Fruit fly (Drosophila melanogaster) whole organism, embryonic: ENCODE data around the gene CG11997.

Source experiments
- B-H1 ChIP-seq: fragments of 200-800 bp; sonication (Bioruptor generic); IDR thresholded peaks from 3 replicates; pipeline ENCODE4 v1.3.6; 2022; ENCODE audit warnings: missing biosample characterization, missing genetic modification characterization
- Blimp-1 ChIP-seq: fragments of 200-800 bp; sonication (Bioruptor generic); optimal IDR thresholded peaks from 3 replicates; lab custom pipeline; 2018; ENCODE audit warnings: missing biosample characterization, missing genetic modification characterization, mild to moderate bottlenecking, moderate library complexity, missing genetic modification reagents
- CG10543 ChIP-seq: fragments of 200-800 bp; sonication (Bioruptor generic); optimal IDR thresholded peaks from 3 replicates; lab custom pipeline; 2017; ENCODE audit warnings: missing biosample characterization, mild to moderate bottlenecking, missing genetic modification characterization, moderate library complexity
- CG12071 ChIP-seq: fragments of 200-800 bp; sonication (Bioruptor generic); optimal IDR thresholded peaks from 3 replicates; lab custom pipeline; 2018; ENCODE audit warnings: missing biosample characterization, mild to moderate bottlenecking, missing genetic modification characterization
- CG12219 ChIP-seq: fragments of 200-800 bp; sonication (Bioruptor generic); optimal IDR thresholded peaks from 3 replicates; lab custom pipeline; 2018; ENCODE audit warnings: missing biosample characterization, mild to moderate bottlenecking, missing genetic modification characterization
- CG12659 ChIP-seq: fragments of 200-800 bp; sonication (Bioruptor generic); optimal IDR thresholded peaks from 3 replicates; lab custom pipeline; 2017; ENCODE audit warnings: mild to moderate bottlenecking, missing biosample characterization, missing genetic modification reagents, missing genetic modification characterization
- CG15514 ChIP-seq: fragments of 200-800 bp; sonication (Bioruptor generic); optimal IDR thresholded peaks from 3 replicates; lab custom pipeline; 2017; ENCODE audit warnings: missing biosample characterization, missing genetic modification characterization, mild to moderate bottlenecking, moderate library complexity, missing genetic modification reagents
- CG17612 ChIP-seq: fragments of 200-800 bp; sonication (Bioruptor generic); IDR thresholded peaks from 2 replicates; pipeline ENCODE4 v1.3.6; 2022; ENCODE audit warnings: missing biosample characterization, missing genetic modification characterization
- CG2202 ChIP-seq: fragments of 200-800 bp; sonication (Bioruptor generic); optimal IDR thresholded peaks from 2 replicates; lab custom pipeline; 2018; ENCODE audit warnings: missing biosample characterization, mild to moderate bottlenecking, missing genetic modification characterization
- CG2889 ChIP-seq: fragments of 200-800 bp; sonication (Bioruptor generic); IDR thresholded peaks from 3 replicates; pipeline ENCODE4 v1.3.6; 2022; ENCODE audit warnings: missing biosample characterization, missing genetic modification characterization
- CG30431 ChIP-seq: fragments of 200-800 bp; sonication (Bioruptor generic); optimal IDR thresholded peaks from 2 replicates; lab custom pipeline; 2017; ENCODE audit warnings: missing biosample characterization, missing genetic modification characterization
- CG31441 ChIP-seq: fragments of 200-800 bp; sonication (Bioruptor generic); IDR thresholded peaks from 2 replicates; pipeline ENCODE4 v1.3.6; 2022; ENCODE audit warnings: missing biosample characterization, missing genetic modification characterization
- CG33213 ChIP-seq: fragments of 200-800 bp; sonication (Bioruptor generic); optimal IDR thresholded peaks from 3 replicates; lab custom pipeline; 2016; ENCODE audit warnings: missing biosample characterization, missing genetic modification characterization
- CG34422 ChIP-seq: fragments of 200-800 bp; sonication (Bioruptor generic); IDR thresholded peaks from 3 replicates; pipeline ENCODE4 v1.3.6; 2022; ENCODE audit warnings: missing biosample characterization, missing genetic modification characterization
- CG3726 ChIP-seq: fragments of 200-800 bp; sonication (Bioruptor generic); IDR thresholded peaks from 3 replicates; pipeline ENCODE4, ENCODE4 v1.3.6; 2022; ENCODE audit warnings: missing biosample characterization, missing genetic modification characterization
- CG4424 ChIP-seq: fragments of 200-800 bp; sonication (Bioruptor generic); optimal IDR thresholded peaks from 3 replicates; lab custom pipeline; 2016; ENCODE audit warnings: missing biosample characterization, missing genetic modification characterization
- CG6175 ChIP-seq: fragments of 200-800 bp; sonication (Bioruptor generic); IDR thresholded peaks from 3 replicates; pipeline ENCODE4 v1.3.6; 2022; ENCODE audit warnings: missing biosample characterization, missing genetic modification characterization
- CG6254 ChIP-seq: fragments of 200-800 bp; sonication (Bioruptor generic); optimal IDR thresholded peaks from 3 replicates; lab custom pipeline; 2017; ENCODE audit warnings: mild to moderate bottlenecking, missing biosample characterization, missing genetic modification reagents, missing genetic modification characterization
- CG6654 ChIP-seq: fragments of 200-800 bp; sonication (Bioruptor generic); optimal IDR thresholded peaks from 2 replicates; lab custom pipeline; 2017; ENCODE audit warnings: missing biosample characterization, mild to moderate bottlenecking, missing genetic modification characterization
- CG6683 ChIP-seq: fragments of 200-800 bp; sonication (Bioruptor generic); optimal IDR thresholded peaks from 2 replicates; lab custom pipeline; 2017; ENCODE audit warnings: missing biosample characterization, mild to moderate bottlenecking, missing genetic modification characterization, missing genetic modification reagents
- CG6813 ChIP-seq: fragments of 200-800 bp; sonication (Bioruptor generic); optimal IDR thresholded peaks from 2 replicates; lab custom pipeline; 2017; ENCODE audit warnings: missing biosample characterization, missing genetic modification characterization, mild to moderate bottlenecking, moderate library complexity, missing genetic modification reagents
- CG9609 ChIP-seq: fragments of 200-800 bp; sonication (Bioruptor generic); optimal IDR thresholded peaks from 3 replicates; lab custom pipeline; 2016; ENCODE audit warnings: missing biosample characterization, missing genetic modification characterization
- CTCF ChIP-seq: fragments of 200-800 bp; sonication (Bioruptor generic); optimal IDR thresholded peaks from 2 replicates; lab custom pipeline; 2017; ENCODE audit warnings: missing biosample characterization, mild to moderate bottlenecking, missing genetic modification characterization, moderate library complexity
- Dad ChIP-seq: fragments of 200-800 bp; sonication (Bioruptor generic); optimal IDR thresholded peaks from 3 replicates; lab custom pipeline; 2016; ENCODE audit warnings: missing biosample characterization, missing genetic modification characterization
- Drgx ChIP-seq: fragments of 200-800 bp; sonication (Bioruptor generic); IDR thresholded peaks from 2 replicates; pipeline ENCODE4 v1.3.6; 2022; ENCODE audit warnings: missing biosample characterization, missing genetic modification characterization
- Hr78 ChIP-seq, 2 experiments: fragments of 200-800 bp in 1 of 2; fragments of >200 bp in 1 of 2; sonication (Bioruptor generic) in 1 of 2; optimal IDR thresholded peaks; 2 replicates each; lab custom pipeline; 2017 to 2019; ENCODE audit warnings: missing biosample characterization in 2 of 2, missing genetic modification characterization in 2 of 2, mild to moderate bottlenecking in 1 of 2, moderate library complexity in 1 of 2
- Mes4 ChIP-seq: fragments of 200-800 bp; sonication (Bioruptor generic); optimal IDR thresholded peaks from 2 replicates; lab custom pipeline; 2016; ENCODE audit warnings: missing biosample characterization, missing genetic modification characterization
- NFAT ChIP-seq: fragments of 200-800 bp; sonication (Bioruptor generic); IDR thresholded peaks from 2 replicates; pipeline ENCODE4 v1.3.6; 2022; ENCODE audit warnings: missing biosample characterization, missing genetic modification characterization
- Nf-YB ChIP-seq: fragments of 200-800 bp; sonication (Bioruptor generic); optimal IDR thresholded peaks from 3 replicates; lab custom pipeline; 2019; ENCODE audit warnings: missing biosample characterization, mild to moderate bottlenecking, missing genetic modification characterization, moderate library complexity
- Scr ChIP-seq: fragments of 200-800 bp; sonication (Bioruptor generic); IDR thresholded peaks from 2 replicates; pipeline ENCODE4 v1.3.6; 2022; ENCODE audit warnings: missing biosample characterization, missing genetic modification characterization; ENCODE audit not compliant: partially characterized antibody
- YL-1 ChIP-seq: fragments of 200-800 bp; sonication (Bioruptor generic); optimal IDR thresholded peaks from 3 replicates; lab custom pipeline; 2017; ENCODE audit warnings: missing biosample characterization, mild to moderate bottlenecking, missing genetic modification characterization
- ato ChIP-seq: fragments of 200-800 bp; sonication (Bioruptor generic); IDR thresholded peaks from 2 replicates; pipeline ENCODE4 v1.3.6; 2022; ENCODE audit warnings: missing biosample characterization, missing genetic modification characterization; ENCODE audit not compliant: partially characterized antibody
- bowl ChIP-seq: fragments of 200-800 bp; sonication (Bioruptor generic); IDR thresholded peaks from 2 replicates; pipeline ENCODE4 v1.3.6; 2022; ENCODE audit warnings: missing biosample characterization, missing genetic modification characterization
- crol ChIP-seq: fragments of 200-800 bp; sonication (Bioruptor generic); IDR thresholded peaks from 2 replicates; pipeline ENCODE4 v1.3.6; 2022; ENCODE audit warnings: missing biosample characterization, missing genetic modification characterization
- dysf ChIP-seq: fragments of 200-800 bp; sonication (Bioruptor generic); IDR thresholded peaks from 3 replicates; pipeline ENCODE4 v1.3.6; 2022; ENCODE audit warnings: missing biosample characterization, missing genetic modification characterization
- fd96Cb ChIP-seq: fragments of 200-800 bp; sonication (Bioruptor generic); optimal IDR thresholded peaks from 2 replicates; lab custom pipeline; 2018; ENCODE audit warnings: missing biosample characterization, mild to moderate bottlenecking, missing genetic modification characterization, moderate library complexity
- hbn ChIP-seq: fragments of 200-800 bp; sonication (Bioruptor generic); IDR thresholded peaks from 2 replicates; pipeline ENCODE4 v1.3.6; 2022; ENCODE audit warnings: missing biosample characterization, missing genetic modification characterization; ENCODE audit not compliant: partially characterized antibody
- knrl ChIP-seq: fragments of 200-800 bp; sonication (Bioruptor generic); IDR thresholded peaks from 3 replicates; pipeline ENCODE4 v1.3.6; 2022; ENCODE audit warnings: missing biosample characterization, missing genetic modification characterization; ENCODE audit not compliant: partially characterized antibody
- maf-S ChIP-seq: fragments of 200-800 bp; sonication (Bioruptor generic); optimal IDR thresholded peaks from 2 replicates; lab custom pipeline; 2016; ENCODE audit warnings: missing biosample characterization, missing genetic modification characterization
- odd ChIP-seq: fragments of 200-800 bp; sonication (Bioruptor generic); optimal IDR thresholded peaks from 2 replicates; lab custom pipeline; 2017; ENCODE audit warnings: missing biosample characterization, mild to moderate bottlenecking, missing genetic modification characterization
- otp ChIP-seq: fragments of 200-800 bp; sonication (Bioruptor generic); IDR thresholded peaks from 3 replicates; pipeline ENCODE4, ENCODE4 v1.3.6; 2022; ENCODE audit warnings: missing biosample characterization, missing genetic modification characterization
- pzg ChIP-seq: fragments of 200-800 bp; sonication (Bioruptor generic); optimal IDR thresholded peaks from 3 replicates; lab custom pipeline; 2018; ENCODE audit warnings: missing biosample characterization, mild to moderate bottlenecking, missing genetic modification characterization, moderate library complexity
- ro ChIP-seq: fragments of 200-800 bp; sonication (Bioruptor generic); IDR thresholded peaks from 2 replicates; pipeline ENCODE4 v1.3.6; 2022; ENCODE audit warnings: missing biosample characterization, missing genetic modification characterization
- row ChIP-seq: fragments of 200-800 bp; sonication (Bioruptor generic); IDR thresholded peaks from 3 replicates; pipeline ENCODE4 v1.3.6; 2022; ENCODE audit warnings: missing biosample characterization, missing genetic modification characterization
- sd ChIP-seq: fragments of 200-800 bp; sonication (Bioruptor generic); optimal IDR thresholded peaks from 3 replicates; lab custom pipeline; 2018; ENCODE audit warnings: missing biosample characterization, mild to moderate bottlenecking, missing genetic modification characterization, moderate library complexity
- sr ChIP-seq: fragments of 200-800 bp; sonication (Bioruptor generic); IDR thresholded peaks from 3 replicates; pipeline ENCODE4 v1.3.6; 2022; ENCODE audit warnings: missing biosample characterization, missing genetic modification characterization
- tap ChIP-seq: fragments of 200-800 bp; optimal IDR thresholded peaks from 3 replicates; lab custom pipeline; 2019; ENCODE audit warnings: missing biosample characterization, mild to moderate bottlenecking, missing genetic modification characterization, moderate library complexity
- twi ChIP-seq: fragments of 200-800 bp; optimal IDR thresholded peaks from 2 replicates; lab custom pipeline; 2019; ENCODE audit warnings: missing biosample characterization, mild to moderate bottlenecking, missing genetic modification characterization, moderate library complexity

The CG11997 gene

DNA sequence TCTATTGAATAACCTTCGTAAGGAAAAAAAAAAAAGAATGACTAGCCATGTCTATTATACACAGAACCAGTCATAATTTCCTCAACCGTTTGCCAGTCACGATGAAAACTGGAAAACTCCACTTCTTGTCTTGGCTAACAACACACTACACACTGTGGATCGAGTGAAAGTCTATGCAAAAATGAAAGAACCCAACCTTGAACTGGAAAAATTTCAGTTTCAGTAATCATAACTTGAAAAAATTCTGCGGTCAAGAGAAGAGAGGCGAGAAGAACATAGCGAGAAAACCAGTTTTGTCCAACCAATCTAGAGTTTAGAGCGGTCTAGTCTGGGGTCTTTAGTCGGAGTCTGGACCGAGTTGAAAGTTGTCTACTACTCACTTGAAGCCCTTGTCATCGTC lies 40.3 kb downstream of the CG11997 start:
- peak; percentile 98 for TF ChIP-seq Blimp-1
- TF ChIP-seq Hr78 (GFP tag; optimal IDR thresholded peaks at IDR 0.05; lab: Kevin White, UChicago) = no peak
- no peak for TF ChIP-seq CG6813 (GFP tag; lab: Kevin White, UChicago)

DNA sequence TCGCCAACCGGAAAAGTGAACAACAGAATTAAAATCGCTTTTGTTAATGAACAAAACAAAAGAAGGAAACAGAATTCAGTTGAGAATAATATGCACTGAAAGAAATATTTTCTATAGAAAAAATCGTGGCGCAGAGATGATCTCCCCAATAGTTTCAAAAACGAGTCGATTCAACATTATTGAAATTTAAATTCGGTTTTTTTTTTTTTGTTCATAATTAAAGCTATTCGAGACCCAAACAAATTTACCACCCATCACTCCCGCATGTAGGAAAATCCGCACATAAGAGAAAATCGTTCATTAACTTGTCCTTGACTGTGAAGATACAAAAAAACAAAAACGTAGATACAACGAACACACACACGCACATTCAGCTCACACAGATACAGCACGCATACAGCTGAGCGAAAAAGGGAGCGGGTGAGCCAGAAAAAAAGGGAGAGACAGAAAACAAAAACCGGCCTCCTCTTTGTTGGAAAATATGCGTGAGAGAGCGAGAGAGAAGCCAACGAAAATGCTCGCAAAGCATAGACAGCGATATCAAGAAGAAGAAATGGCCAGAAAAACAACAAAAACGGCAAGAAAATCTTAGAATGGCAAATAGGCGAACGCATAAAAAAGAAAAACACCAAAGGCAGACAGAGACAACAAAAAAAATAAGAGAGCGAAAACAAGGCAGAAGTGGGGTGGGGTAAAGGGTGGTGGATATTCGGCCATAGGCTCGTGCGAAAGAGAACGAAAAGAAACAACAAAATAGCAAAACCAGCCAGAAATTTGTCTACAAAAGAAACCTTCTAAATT lies 42.9 kb downstream of the CG11997 start:
- no peak for TF ChIP-seq maf-S (GFP tag; lab: Kevin White, UChicago)
- TF ChIP-seq pzg (GFP tag; lab: Kevin White, UChicago) = no peak
- TF ChIP-seq CG31441 (GFP tag; lab: Robert Waterston, UW) = no peak
- TF ChIP-seq bowl = no peak
- TF ChIP-seq CG33213 = no peak
- TF ChIP-seq CG17612 (GFP tag; lab: Robert Waterston, UW) = no peak
- no peak for TF ChIP-seq knrl
- no peak for TF ChIP-seq fd96Cb (tag; lab: Kevin White, UChicago)
- no peak for TF ChIP-seq ato
- TF ChIP-seq ro (GFP tag; lab: Robert Waterston, UW) = no peak
- no peak for TF ChIP-seq CG2889
- no peak for TF ChIP-seq tap
- no peak for TF ChIP-seq Dad
- TF ChIP-seq Drgx (GFP tag; lab: Robert Waterston, UW) = peak; percentile 82
- TF ChIP-seq row (GFP tag; lab: Robert Waterston, UW) = peak; percentile 60
- TF ChIP-seq hbn (GFP tag; lab: Robert Waterston, UW) = no peak
- TF ChIP-seq YL-1 (GFP tag; lab: Kevin White, UChicago) = no peak
- TF ChIP-seq sd = peak; percentile 75
- TF ChIP-seq CTCF (GFP tag; lab: Kevin White, UChicago) = no peak
- no peak for TF ChIP-seq CG6683
- peak; percentile 12; the same call in 1 of the 2 replicates for TF ChIP-seq Scr
- 0 out of 3 replicates have a peak, but pooled peaks have one; percentile 36 for TF ChIP-seq CG6175 (GFP tag; lab: Robert Waterston, UW)
- no peak for TF ChIP-seq sr (GFP tag; lab: Robert Waterston, UW)
- TF ChIP-seq otp = no peak
- TF ChIP-seq CG2202 (tag; lab: Kevin White, UChicago) = no peak
- TF ChIP-seq CG12659 (GFP tag; lab: Kevin White, UChicago) = peak; percentile 25
- peak; percentile 41 for TF ChIP-seq CG4424
- peak; percentile 75 for TF ChIP-seq crol (GFP tag; lab: Robert Waterston, UW)
- TF ChIP-seq CG15514 (GFP tag; lab: Kevin White, UChicago) = no peak
- TF ChIP-seq twi = no peak
- TF ChIP-seq NFAT = no peak; the same call in 1 of the 2 replicates
- no peak for TF ChIP-seq CG12071 (GFP tag; lab: Kevin White, UChicago)
- no peak for TF ChIP-seq CG3726
- no peak for TF ChIP-seq CG12219 (GFP tag; lab: Kevin White, UChicago)
- no peak for TF ChIP-seq CG6654 (GFP tag; lab: Kevin White, UChicago)
- no peak for TF ChIP-seq CG10543
- no peak for TF ChIP-seq odd
- TF ChIP-seq dysf (GFP tag; lab: Robert Waterston, UW) = peak; percentile 60; the same call in 2 of the 3 replicates
- no peak for TF ChIP-seq CG34422 (GFP tag; lab: Robert Waterston, UW)
- peak; percentile 10 for TF ChIP-seq Nf-YB (GFP tag; lab: Kevin White, UChicago)
- TF ChIP-seq Mes4 = no peak
- TF ChIP-seq B-H1 (GFP tag; lab: Robert Waterston, UW) = no peak
- TF ChIP-seq CG9609 (GFP tag; lab: Kevin White, UChicago) = peak; percentile 56
- peak; percentile 18 for TF ChIP-seq CG6254 (GFP tag; lab: Kevin White, UChicago)
- TF ChIP-seq CG30431 (GFP tag; lab: Kevin White, UChicago) = no peak
